Worm (Caenorhabditis elegans): ENCODE data around the gene C24B5.4.

DNA sequence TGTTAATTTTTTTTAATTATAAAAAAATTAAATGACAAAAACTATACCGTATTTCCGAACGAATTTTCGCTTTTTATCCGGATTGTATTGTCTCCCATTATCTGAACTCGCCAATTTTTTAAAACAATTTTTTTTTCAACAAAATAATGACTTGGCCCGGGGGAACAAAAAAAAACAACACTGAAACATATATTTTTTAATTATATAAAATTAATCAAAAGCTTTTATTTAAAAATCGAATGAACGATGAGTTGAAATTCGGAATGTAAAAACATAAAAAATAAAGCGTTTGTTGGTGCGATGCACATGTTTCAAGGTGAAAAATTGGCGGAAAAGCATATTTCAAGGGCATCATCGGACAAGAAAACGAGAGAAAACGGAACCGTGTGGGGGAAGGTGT is 16.4 kb upstream of the C24B5.4 start, which contains the start of gene mdt-27:
- TF ChIP-seq B0310.2 (tag; optimal IDR thresholded peaks at IDR 0.05): no peak
- TF ChIP-seq pes-1 (GFP tag; IDR thresholded peaks at IDR 0.05): no peak
- no peak for TF ChIP-seq ama-1 (optimal IDR thresholded peaks at IDR 0.05)
- no peak for TF ChIP-seq aly-1 (tag; optimal IDR thresholded peaks at IDR 0.05)
- no peak for TF ChIP-seq tbx-37 (GFP tag; conservative IDR thresholded peaks at IDR 0.05)
- no peak for TF ChIP-seq tbx-11 (GFP tag; IDR thresholded peaks at IDR 0.05)
- TF ChIP-seq flt-1 (GFP tag; IDR thresholded peaks at IDR 0.05): no peak
- no peak for TF ChIP-seq ceh-13 (GFP tag; optimal IDR thresholded peaks at IDR 0.05)
- no peak for TF ChIP-seq tra-4 (tag; optimal IDR thresholded peaks at IDR 0.05)
- no peak for TF ChIP-seq scrt-1 (GFP tag; IDR thresholded peaks at IDR 0.05)
- TF ChIP-seq sea-1 (GFP tag; conservative IDR thresholded peaks at IDR 0.05): no peak
- TF ChIP-seq hmg-4 (GFP tag; optimal IDR thresholded peaks at IDR 0.05): no peak
